Worm (Caenorhabditis elegans) whole organism, young adult: ENCODE results near the gene ZC196.9.

Experiments used
- B0019.2 ChIP-seq: fragments of 200-800 bp; sonication (Bioruptor generic); conservative IDR thresholded peaks from 2 replicates; pipeline ENCODE4 v1.3.6; 2022; ENCODE audit warnings: missing genetic modification reagents, missing genetic modification characterization, missing compliant biosample characterization
- B0336.3 ChIP-seq: fragments of 200-800 bp; sonication (Bioruptor generic); IDR thresholded peaks from 2 replicates; pipeline ENCODE4 v1.3.6; 2022; ENCODE audit warnings: missing genetic modification characterization, missing compliant biosample characterization
- C06A6.2 ChIP-seq: fragments of 200-800 bp; sonication (Bioruptor generic); conservative IDR thresholded peaks from 2 replicates; pipeline ENCODE4 v1.3.6; 2022; ENCODE audit warnings: missing genetic modification characterization, missing compliant biosample characterization
- C17E4.6 ChIP-seq: fragments of 200-800 bp; sonication (Bioruptor generic); IDR thresholded peaks from 2 replicates; pipeline ENCODE4 v1.3.6; 2022; ENCODE audit warnings: missing genetic modification reagents, missing genetic modification characterization, missing compliant biosample characterization
- F22D6.2 ChIP-seq: sonication (generic microtip); optimal IDR thresholded peaks from 2 replicates; lab custom pipeline; 2016; ENCODE audit warnings: mild to moderate bottlenecking, missing genetic modification characterization, missing compliant biosample characterization
- F23B12.7 ChIP-seq: sonication (generic microtip); optimal IDR thresholded peaks from 2 replicates; lab custom pipeline; 2017; ENCODE audit warnings: missing genetic modification characterization, mild to moderate bottlenecking, missing compliant biosample characterization, antibody characterized with exemption, moderate library complexity; ENCODE audit not compliant: insufficient read depth
- F52B5.7 ChIP-seq: sonication (generic microtip); optimal IDR thresholded peaks from 2 replicates; lab custom pipeline; 2016; ENCODE audit warnings: mild to moderate bottlenecking, missing genetic modification characterization, missing compliant biosample characterization
- F55B11.4 ChIP-seq: sonication (generic microtip); optimal IDR thresholded peaks from 2 replicates; lab custom pipeline; 2016; ENCODE audit warnings: missing compliant biosample characterization, missing genetic modification characterization, borderline replicate concordance; ENCODE audit not compliant: insufficient read depth
- T26A5.8 ChIP-seq: sonication (generic microtip); optimal IDR thresholded peaks from 2 replicates; lab custom pipeline; 2016; ENCODE audit warnings: missing genetic modification characterization, missing compliant biosample characterization
- Y67H2A.10 ChIP-seq: fragments of 200-800 bp; sonication (Bioruptor generic); conservative IDR thresholded peaks from 2 replicates; pipeline ENCODE4 v1.3.6; 2022; ENCODE audit warnings: missing genetic modification reagents, missing genetic modification characterization, missing compliant biosample characterization
- aptf-2 ChIP-seq: fragments of 200-800 bp; sonication (Bioruptor generic); conservative IDR thresholded peaks from 2 replicates; pipeline ENCODE4 v1.3.6; 2022; ENCODE audit warnings: missing genetic modification reagents, missing genetic modification characterization, missing compliant biosample characterization
- ccch-3 ChIP-seq: fragments of 200-800 bp; sonication (Bioruptor generic); optimal IDR thresholded peaks from 2 replicates; lab custom pipeline; 2018; ENCODE audit warnings: mild to moderate bottlenecking, missing genetic modification characterization, missing compliant biosample characterization
- cebp-2 ChIP-seq: fragments of 200-800 bp; sonication (Bioruptor generic); IDR thresholded peaks from 2 replicates; pipeline ENCODE4 v1.3.6; 2022; ENCODE audit warnings: missing genetic modification characterization, missing compliant biosample characterization
- ceh-58 ChIP-seq: fragments of 200-800 bp; sonication (Bioruptor generic); IDR thresholded peaks from 2 replicates; pipeline ENCODE4 v1.3.6; 2022; ENCODE audit warnings: missing genetic modification characterization, missing compliant biosample characterization
- ceh-91 ChIP-seq: fragments of 200-800 bp; sonication (Bioruptor generic); IDR thresholded peaks from 2 replicates; pipeline ENCODE4 v1.3.6; 2022; ENCODE audit warnings: missing genetic modification reagents, missing genetic modification characterization, missing compliant biosample characterization
- dox-1 ChIP-seq: fragments of 200-800 bp; sonication (Bioruptor generic); IDR thresholded peaks from 2 replicates; pipeline ENCODE4 v1.3.6; 2022; ENCODE audit warnings: missing genetic modification reagents, missing genetic modification characterization, missing compliant biosample characterization
- egl-18 ChIP-seq: fragments of 200-800 bp; sonication (Bioruptor generic); IDR thresholded peaks from 2 replicates; pipeline ENCODE4 v1.3.6; 2022; ENCODE audit warnings: missing genetic modification reagents, missing genetic modification characterization, missing compliant biosample characterization
- ets-4 ChIP-seq: fragments of 200-800 bp; sonication (Bioruptor generic); optimal IDR thresholded peaks from 2 replicates; lab custom pipeline; 2018; ENCODE audit warnings: mild to moderate bottlenecking, missing genetic modification characterization, missing compliant biosample characterization
- gei-17 ChIP-seq: fragments of 200-800 bp; sonication (Bioruptor generic); optimal IDR thresholded peaks from 2 replicates; lab custom pipeline; 2018; ENCODE audit warnings: mild to moderate bottlenecking, missing genetic modification characterization, missing compliant biosample characterization
- hlh-26 ChIP-seq: fragments of 200-800 bp; sonication (Bioruptor generic); conservative IDR thresholded peaks from 2 replicates; pipeline ENCODE4 v1.3.6; 2022; ENCODE audit warnings: missing genetic modification reagents, missing genetic modification characterization, missing compliant biosample characterization
- hsf-1 ChIP-seq: fragments of 200-800 bp; sonication (Bioruptor generic); IDR thresholded peaks from 2 replicates; pipeline ENCODE4 v1.3.6; 2022; ENCODE audit warnings: missing genetic modification reagents, missing genetic modification characterization, missing compliant biosample characterization
- let-607 ChIP-seq, 2 experiments: fragments of 200-800 bp in 1 of 2; sonication (Bioruptor generic) in 1 of 2; sonication (generic microtip) in 1 of 2; optimal IDR thresholded peaks; 2 replicates each; lab custom pipeline; 2016 to 2018; ENCODE audit warnings: mild to moderate bottlenecking in 2 of 2, missing compliant biosample characterization in 2 of 2, missing genetic modification characterization in 2 of 2, moderate library complexity in 2 of 2, missing genotype in 1 of 2
- lin-40 ChIP-seq: sonication (generic microtip); optimal IDR thresholded peaks from 2 replicates; lab custom pipeline; 2016; ENCODE audit warnings: missing genetic modification characterization, mild to moderate bottlenecking, missing compliant biosample characterization, missing genotype, missing genetic modification reagents
- lsl-1 ChIP-seq: fragments of 200-800 bp; sonication (Bioruptor generic); optimal IDR thresholded peaks from 2 replicates; lab custom pipeline; 2018; ENCODE audit warnings: mild to moderate bottlenecking, missing genetic modification characterization, moderate library complexity, missing compliant biosample characterization
- nhr-179 ChIP-seq: sonication (generic microtip); optimal IDR thresholded peaks from 2 replicates; lab custom pipeline; 2016; ENCODE audit warnings: mild to moderate bottlenecking, missing genetic modification characterization, missing compliant biosample characterization
- nhr-80 ChIP-seq: sonication (generic microtip); optimal IDR thresholded peaks from 2 replicates; lab custom pipeline; 2016; ENCODE audit warnings: missing genetic modification characterization, missing compliant biosample characterization
- pbrm-1 ChIP-seq: fragments of 200-800 bp; sonication (Bioruptor generic); IDR thresholded peaks from 2 replicates; pipeline ENCODE4 v1.3.6; 2022; ENCODE audit warnings: missing genetic modification reagents, missing genetic modification characterization, missing compliant biosample characterization
- rcor-1 ChIP-seq: fragments of 200-800 bp; sonication (Bioruptor generic); IDR thresholded peaks from 2 replicates; pipeline ENCODE4 v1.3.6; 2022; ENCODE audit warnings: missing genetic modification reagents, missing genetic modification characterization, missing compliant biosample characterization
- sea-2 ChIP-seq: fragments of 200-800 bp; sonication (Bioruptor generic); IDR thresholded peaks from 2 replicates; pipeline ENCODE4 v1.3.6; 2022; ENCODE audit warnings: missing genetic modification characterization, missing compliant biosample characterization
- snpc-3.4 ChIP-seq: sonication (generic microtip); optimal IDR thresholded peaks from 2 replicates; lab custom pipeline; 2017; ENCODE audit warnings: missing genetic modification characterization, mild to moderate bottlenecking, missing compliant biosample characterization, antibody characterized with exemption, moderate library complexity, missing genotype, missing genetic modification reagents
- snpc-4 ChIP-seq, 5 experiments: fragments of 150-350 bp in 1 of 5; sonication (generic microtip) in 4 of 5; optimal IDR thresholded peaks; 2 replicates each; lab custom pipeline; 2014 to 2018; ENCODE audit warnings: missing genetic modification characterization in 5 of 5, missing biosample characterization in 3 of 5, antibody characterized with exemption in 2 of 5, mild to moderate bottlenecking in 2 of 5, missing compliant biosample characterization in 2 of 5, missing genotype in 2 of 5, moderate library complexity in 2 of 5, missing genetic modification reagents in 1 of 5
- tlf-1 ChIP-seq: fragments of 200-800 bp; sonication (Bioruptor generic); optimal IDR thresholded peaks from 2 replicates; lab custom pipeline; 2018; ENCODE audit warnings: mild to moderate bottlenecking, missing genetic modification characterization, missing compliant biosample characterization
- unc-62 ChIP-seq: fragments of 150-350 bp; optimal IDR thresholded peaks from 2 replicates; lab custom pipeline; 2014; ENCODE audit warnings: missing biosample characterization, missing genetic modification reagents, missing genetic modification characterization

Gene ZC196.9

DNA sequence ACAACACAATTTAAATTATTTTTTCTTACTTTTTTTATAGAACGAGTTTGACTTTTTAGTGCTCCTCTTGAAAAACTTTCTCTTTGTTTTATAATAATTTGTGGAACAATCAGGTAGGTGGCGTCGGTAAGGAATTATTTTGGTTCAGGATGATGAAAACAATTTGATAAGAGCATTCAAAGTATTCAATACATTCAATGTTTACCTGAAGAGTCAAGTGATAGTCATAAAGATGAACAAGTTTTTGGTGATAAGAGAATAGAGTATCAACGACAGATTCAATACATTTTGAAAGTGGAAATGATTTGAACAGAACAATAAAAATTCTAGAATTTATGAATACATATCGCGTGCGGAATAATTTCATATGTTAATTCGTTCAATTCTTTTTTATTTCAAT is 40.5 kb upstream of the ZC196.9 start:
- TF ChIP-seq F23B12.7 (tag; lab: Kevin White, UChicago) (no peak), nhr-80 (tag; lab: Kevin White, UChicago) (peak; percentile 15)

DNA sequence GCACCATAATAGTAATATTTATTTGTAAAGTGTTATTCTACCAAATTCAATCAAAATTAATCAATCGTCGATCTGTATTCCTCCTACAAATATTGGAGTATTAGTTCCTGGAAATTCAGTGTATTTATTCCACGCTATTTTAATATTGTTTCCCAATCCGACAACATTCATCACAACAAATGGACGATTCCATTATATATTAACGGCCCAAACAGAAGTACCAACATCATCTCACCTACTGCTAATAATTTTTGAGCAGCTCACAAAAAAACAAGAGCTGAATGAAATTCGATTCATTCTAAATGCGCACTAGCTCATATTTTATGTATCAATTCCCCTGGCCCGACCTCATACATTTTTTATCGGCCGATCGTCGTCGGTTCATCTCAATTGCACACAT is 40.1 kb upstream of the ZC196.9 start:
- TF ChIP-seq snpc-3.4 (tag; lab: Kevin White, UChicago) = no peak
- no peak for TF ChIP-seq F22D6.2 (tag; lab: Kevin White, UChicago)
- TF ChIP-seq C06A6.2 (GFP tag; lab: Robert Waterston, UW) = no peak
- TF ChIP-seq Y67H2A.10 (GFP tag; lab: Robert Waterston, UW) = no peak
- no peak for TF ChIP-seq nhr-80 (tag; lab: Kevin White, UChicago)
- TF ChIP-seq F55B11.4 = no peak
- TF ChIP-seq B0336.3 (GFP tag; lab: Robert Waterston, UW) = no peak

DNA sequence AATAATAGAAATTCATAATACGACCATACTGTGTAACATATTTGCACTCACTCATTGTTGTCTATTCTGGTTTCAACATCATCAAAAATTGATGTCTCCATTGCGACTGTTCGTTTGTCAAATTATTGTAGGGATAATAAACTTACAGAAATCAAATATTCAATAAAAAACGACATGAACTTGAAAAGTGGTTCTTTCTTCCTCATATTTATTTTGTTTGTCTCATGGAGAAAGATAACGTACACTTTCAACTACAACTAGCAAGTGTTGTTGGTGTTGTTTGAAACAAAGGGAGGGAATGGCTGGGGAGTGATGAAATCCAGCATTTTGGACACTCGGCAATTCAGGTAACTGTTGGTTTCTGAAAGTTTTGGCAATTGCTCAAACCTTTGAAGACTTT is 39.0 kb upstream of the ZC196.9 start, which contains the start of gene B0507.9:
TSS of gene B0507.9 (minus strand) at position 101 of the 400 bp plus-strand sequence.
- TF ChIP-seq ceh-91 (GFP tag; lab: Robert Waterston, UW) (no peak), unc-62 (GFP tag; lab: Kevin White, UChicago) (no peak), ets-4 (no peak), T26A5.8 (no peak), snpc-4 (GFP tag; optimal IDR thresholded peaks at IDR 0.05; lab: Kevin White, UChicago) (no peak), snpc-4 (tag; optimal IDR thresholded peaks at IDR 0.05; lab: Kevin White, UChicago) (no peak), F52B5.7 (tag; lab: Kevin White, UChicago) (no peak), dox-1 (GFP tag; lab: Robert Waterston, UW) (no peak), nhr-80 (tag; lab: Kevin White, UChicago) (no peak), let-607 (tag; optimal IDR thresholded peaks at IDR 0.05; lab: Kevin White, UChicago) (no peak), tlf-1 (no peak), C17E4.6 (GFP tag; lab: Robert Waterston, UW) (no peak), egl-18 (GFP tag; lab: Robert Waterston, UW) (no peak), lsl-1 (GFP tag; lab: Kevin White, UChicago) (no peak), hlh-26 (no peak), aptf-2 (no peak), ccch-3 (GFP tag; lab: Kevin White, UChicago) (no peak), nhr-179 (tag; lab: Kevin White, UChicago) (no peak), hsf-1 (GFP tag; lab: Robert Waterston, UW) (no peak), cebp-2 (GFP tag; lab: Robert Waterston, UW) (no peak)

DNA sequence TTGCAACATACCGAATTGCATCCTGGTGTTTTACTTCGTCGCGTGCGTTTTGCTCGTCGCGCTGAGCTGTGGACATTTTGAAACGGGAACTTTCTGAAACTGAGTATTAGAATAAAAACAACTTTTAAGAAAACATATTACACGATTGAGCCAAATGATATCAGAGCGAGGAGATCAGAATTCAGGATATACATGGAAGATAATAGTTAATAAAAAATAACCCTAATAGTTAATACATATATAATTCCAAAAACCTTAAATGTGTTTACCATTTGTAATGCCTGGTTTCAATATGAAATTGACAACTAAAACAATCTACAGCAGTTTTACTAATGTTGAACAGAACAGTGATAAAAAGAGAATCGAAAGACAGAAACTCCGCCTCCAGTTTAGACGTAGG is 35.9 kb upstream of the ZC196.9 start, which contains the start of gene B0507.8:
TSS of gene B0507.8 (minus strand) at position 101 of the 400 bp plus-strand sequence.
- TF ChIP-seq lin-40 (tag; lab: Kevin White, UChicago) (no peak), ceh-58 (GFP tag; lab: Robert Waterston, UW) (no peak), gei-17 (GFP tag; lab: Kevin White, UChicago) (no peak), rcor-1 (GFP tag; lab: Robert Waterston, UW) (no peak), sea-2 (GFP tag; lab: Robert Waterston, UW) (no peak), pbrm-1 (no peak), egl-18 (GFP tag; lab: Robert Waterston, UW) (no peak), aptf-2 (no peak)

DNA sequence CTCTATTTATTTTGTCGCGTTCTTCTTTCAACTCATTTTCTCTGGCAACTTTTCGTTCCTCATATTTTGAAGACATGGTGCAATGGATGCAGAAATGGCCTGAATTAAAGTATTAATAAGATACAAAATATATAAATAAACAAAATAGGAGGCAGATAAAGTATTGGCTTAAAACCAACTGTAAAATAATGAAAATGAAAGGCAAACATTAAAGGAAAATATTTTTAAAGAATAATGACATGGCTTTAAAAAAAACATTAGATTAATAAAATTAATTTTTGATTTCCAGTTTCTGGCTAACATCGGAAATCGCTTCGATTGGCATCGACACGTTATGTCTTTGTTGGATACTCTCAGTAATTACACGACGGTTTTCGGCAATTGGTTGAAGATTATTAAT is 33.4 kb upstream of the ZC196.9 start, which contains the start of gene ddn-1:
TSS of gene ddn-1 (minus strand) at position 101 of the 400 bp plus-strand sequence.
- TF ChIP-seq B0019.2 (no peak), let-607 (tag; optimal IDR thresholded peaks at IDR 0.05; lab: Kevin White, UChicago) (no peak)
